Worm (Caenorhabditis elegans) whole organism, L3 larva: ENCODE measurements around the gene ZK353.9.

Source experiments
- ama-1 ChIP-seq: fragments of 150-350 bp; optimal IDR thresholded peaks from 2 replicates; lab custom pipeline; 2018
- ceh-16 ChIP-seq: sonication (generic microtip); optimal IDR thresholded peaks from 2 replicates; lab custom pipeline; 2017; ENCODE audit warnings: missing biosample characterization, missing genetic modification characterization
- ceh-82 ChIP-seq: fragments of 150-350 bp; optimal IDR thresholded peaks from 2 replicates; lab custom pipeline; 2014; ENCODE audit warnings: missing biosample characterization, missing genetic modification characterization
- egl-27 ChIP-seq: sonication (generic microtip); optimal IDR thresholded peaks from 4 replicates; lab custom pipeline; 2017; ENCODE audit warnings: missing biosample characterization, missing genetic modification reagents, missing genetic modification characterization
- elt-1 ChIP-seq: fragments of 150-350 bp; optimal IDR thresholded peaks from 2 replicates; lab custom pipeline; 2014; ENCODE audit warnings: missing biosample characterization, missing genetic modification characterization
- nfya-1 ChIP-seq: sonication (generic microtip); optimal IDR thresholded peaks from 2 replicates; lab custom pipeline; 2017; ENCODE audit warnings: missing genetic modification characterization, mild to moderate bottlenecking, missing compliant biosample characterization, antibody characterized with exemption, moderate library complexity; ENCODE audit not compliant: insufficient read depth
- nhr-11 ChIP-seq: fragments of 150-350 bp; optimal IDR thresholded peaks from 2 replicates; lab custom pipeline; 2014; ENCODE audit warnings: missing biosample characterization, missing genetic modification characterization
- nhr-237 ChIP-seq: fragments of 150-350 bp; optimal IDR thresholded peaks from 2 replicates; lab custom pipeline; 2014; ENCODE audit warnings: missing biosample characterization, missing genetic modification characterization
- nhr-28 ChIP-seq: fragments of 150-350 bp; optimal IDR thresholded peaks from 2 replicates; lab custom pipeline; 2014; ENCODE audit warnings: missing biosample characterization, missing genetic modification characterization
- nhr-77 ChIP-seq: fragments of 150-350 bp; optimal IDR thresholded peaks from 2 replicates; lab custom pipeline; 2014; ENCODE audit warnings: missing biosample characterization, missing genetic modification characterization
- snpc-4 ChIP-seq: fragments of 150-350 bp; optimal IDR thresholded peaks from 2 replicates; lab custom pipeline; 2014; ENCODE audit warnings: missing biosample characterization, missing genetic modification characterization
- unc-62 ChIP-seq: fragments of 150-350 bp; sonication (generic microtip); optimal IDR thresholded peaks from 4 replicates; lab custom pipeline; 2014; ENCODE audit warnings: missing biosample characterization, missing genetic modification reagents, missing genetic modification characterization
- ztf-4 ChIP-seq: fragments of 150-350 bp; optimal IDR thresholded peaks from 2 replicates; lab custom pipeline; 2014; ENCODE audit warnings: missing biosample characterization, missing genetic modification characterization

ce11 chrIII:8368619-8369018, 40.7 kb upstream of the ZK353.9 start, which contains the start of gene R05D3.9:
- TF ChIP-seq ztf-4 (tag; lab: Kevin White, UChicago) = no peak
- no peak for TF ChIP-seq nfya-1 (tag; lab: Kevin White, UChicago)
- no peak for TF ChIP-seq nhr-11 (tag; lab: Kevin White, UChicago)
- no peak for TF ChIP-seq snpc-4 (tag; lab: Kevin White, UChicago)
- TF ChIP-seq nhr-237 (tag; lab: Kevin White, UChicago) = no peak
- TF ChIP-seq ceh-82 = no peak
- TF ChIP-seq nhr-28 (tag; lab: Kevin White, UChicago) = no peak
- TF ChIP-seq ama-1 = no peak
- TF ChIP-seq ceh-16 (tag; lab: Kevin White, UChicago) = no peak
- TF ChIP-seq nhr-77 (tag; lab: Kevin White, UChicago) = no peak
- TF ChIP-seq unc-62 = no peak
- TF ChIP-seq elt-1 (tag; lab: Kevin White, UChicago) = no peak
- no peak for TF ChIP-seq egl-27 (tag; lab: Kevin White, UChicago)
